Worm (Caenorhabditis elegans) whole organism, young adult: ENCODE results near the gene ZK250.2.
A peak's percentile ranks its signal among the peaks of the same experiment; 100 is the strongest.
"Not testable (repeated sequence)": the region's sequence is repeated elsewhere in the genome, so short reads cannot be mapped to it uniquely, and the experiment has no call there.

Source experiments
- D2030.7 ChIP-seq: fragments of 200-800 bp; sonication (Bioruptor generic); IDR thresholded peaks from 2 replicates; pipeline ENCODE4 v1.3.6; 2022; ENCODE audit warnings: missing genetic modification reagents, missing genetic modification characterization, missing compliant biosample characterization
- F49E8.2 ChIP-seq: sonication (generic microtip); optimal IDR thresholded peaks from 3 replicates; lab custom pipeline; 2017; ENCODE audit warnings: missing genetic modification characterization, mild to moderate bottlenecking, missing compliant biosample characterization, antibody characterized with exemption, moderate library complexity; ENCODE audit not compliant: insufficient read depth
- F55B11.4 ChIP-seq: sonication (generic microtip); optimal IDR thresholded peaks from 2 replicates; lab custom pipeline; 2016; ENCODE audit warnings: missing compliant biosample characterization, missing genetic modification characterization, borderline replicate concordance; ENCODE audit not compliant: insufficient read depth
- K11D2.4 ChIP-seq: fragments of 200-800 bp; sonication (Bioruptor generic); IDR thresholded peaks from 2 replicates; pipeline ENCODE4 v1.3.6; 2022; ENCODE audit warnings: missing genetic modification reagents, missing genetic modification characterization, missing compliant biosample characterization
- T07F8.4 ChIP-seq: sonication (generic microtip); optimal IDR thresholded peaks from 2 replicates; lab custom pipeline; 2016; ENCODE audit warnings: mild to moderate bottlenecking, missing genetic modification characterization, moderate library complexity, missing compliant biosample characterization
- T26A5.8 ChIP-seq: sonication (generic microtip); optimal IDR thresholded peaks from 2 replicates; lab custom pipeline; 2016; ENCODE audit warnings: missing genetic modification characterization, missing compliant biosample characterization
- Y53F4B.3 ChIP-seq: fragments of 200-800 bp; sonication (Bioruptor generic); IDR thresholded peaks from 2 replicates; pipeline ENCODE4 v1.3.6; 2022; ENCODE audit warnings: missing genetic modification reagents, missing genetic modification characterization, missing compliant biosample characterization
- Y79H2A.3 ChIP-seq: fragments of 200-800 bp; sonication (Bioruptor generic); conservative IDR thresholded peaks from 2 replicates; pipeline ENCODE4 v1.3.6; 2022; ENCODE audit warnings: missing genetic modification reagents, missing genetic modification characterization, missing compliant biosample characterization
- akir-1 ChIP-seq: fragments of 200-800 bp; sonication (Bioruptor generic); optimal IDR thresholded peaks from 2 replicates; lab custom pipeline; 2018; ENCODE audit warnings: mild to moderate bottlenecking, missing genetic modification characterization, moderate library complexity, missing compliant biosample characterization
- atf-7 ChIP-seq: sonication (generic microtip); optimal IDR thresholded peaks from 2 replicates; lab custom pipeline; 2017; ENCODE audit warnings: mild to moderate bottlenecking, missing genetic modification characterization, missing compliant biosample characterization
- athp-1 ChIP-seq: sonication (generic microtip); optimal IDR thresholded peaks from 2 replicates; lab custom pipeline; 2017; ENCODE audit warnings: mild to moderate bottlenecking, missing genetic modification characterization, missing compliant biosample characterization
- bed-1 ChIP-seq: fragments of 200-800 bp; sonication (Bioruptor generic); IDR thresholded peaks from 2 replicates; pipeline ENCODE4 v1.3.6; 2022; ENCODE audit warnings: missing genetic modification reagents, missing genetic modification characterization, missing compliant biosample characterization
- cebp-1 ChIP-seq, 2 experiments: fragments of 200-800 bp in 1 of 2; sonication (Bioruptor generic) in 1 of 2; sonication (generic microtip) in 1 of 2; IDR thresholded peaks in 1 of 2; optimal IDR thresholded peaks in 1 of 2; 2 replicates each; pipeline versions ENCODE4 v1.3.6 to Lab custom; 2017 to 2022; ENCODE audit warnings: missing compliant biosample characterization in 2 of 2, missing genetic modification characterization in 2 of 2, mild to moderate bottlenecking in 1 of 2, missing genetic modification reagents in 1 of 2, moderate library complexity in 1 of 2
- ceh-27 ChIP-seq: fragments of 200-800 bp; sonication (Bioruptor generic); optimal IDR thresholded peaks from 2 replicates; lab custom pipeline; 2018; ENCODE audit warnings: mild to moderate bottlenecking, missing genetic modification characterization, moderate library complexity, missing compliant biosample characterization
- ceh-40 ChIP-seq: fragments of 200-800 bp; sonication (Bioruptor generic); IDR thresholded peaks from 2 replicates; pipeline ENCODE4 v1.3.6; 2022; ENCODE audit warnings: missing genetic modification characterization, missing compliant biosample characterization
- ceh-58 ChIP-seq: fragments of 200-800 bp; sonication (Bioruptor generic); IDR thresholded peaks from 2 replicates; pipeline ENCODE4 v1.3.6; 2022; ENCODE audit warnings: missing genetic modification characterization, missing compliant biosample characterization
- egl-18 ChIP-seq: fragments of 200-800 bp; sonication (Bioruptor generic); IDR thresholded peaks from 2 replicates; pipeline ENCODE4 v1.3.6; 2022; ENCODE audit warnings: missing genetic modification reagents, missing genetic modification characterization, missing compliant biosample characterization
- egrh-3 ChIP-seq: fragments of 200-800 bp; sonication (Bioruptor generic); IDR thresholded peaks from 2 replicates; pipeline ENCODE4 v1.3.6; 2022; ENCODE audit warnings: missing genetic modification reagents, missing genetic modification characterization, missing compliant biosample characterization
- ekl-4 ChIP-seq: fragments of 200-800 bp; sonication (Bioruptor generic); IDR thresholded peaks from 2 replicates; pipeline ENCODE4 v1.3.6; 2022; ENCODE audit warnings: missing genetic modification reagents, missing genetic modification characterization, missing compliant biosample characterization
- hmg-1.2 ChIP-seq: fragments of 200-800 bp; sonication (Bioruptor generic); IDR thresholded peaks from 2 replicates; pipeline ENCODE4 v1.3.6; 2022; ENCODE audit warnings: missing genetic modification reagents, missing genetic modification characterization, missing compliant biosample characterization
- lin-54 ChIP-seq: fragments of 200-800 bp; sonication (Bioruptor generic); optimal IDR thresholded peaks from 2 replicates; lab custom pipeline; 2018; ENCODE audit warnings: mild to moderate bottlenecking, missing genetic modification characterization, missing compliant biosample characterization
- lsy-27 ChIP-seq: sonication (generic microtip); optimal IDR thresholded peaks from 2 replicates; lab custom pipeline; 2017; ENCODE audit warnings: missing genetic modification characterization, mild to moderate bottlenecking, missing compliant biosample characterization, antibody characterized with exemption, missing genotype, borderline replicate concordance; ENCODE audit not compliant: insufficient read depth
- madf-3 ChIP-seq: fragments of 200-800 bp; sonication (Bioruptor generic); IDR thresholded peaks from 2 replicates; pipeline ENCODE4 v1.3.6; 2022; ENCODE audit warnings: missing genetic modification reagents, missing genetic modification characterization, missing compliant biosample characterization
- madf-8 ChIP-seq: fragments of 200-800 bp; sonication (Bioruptor generic); conservative IDR thresholded peaks from 2 replicates; pipeline ENCODE4 v1.3.6; 2022; ENCODE audit warnings: missing genetic modification reagents, missing genetic modification characterization, missing compliant biosample characterization
- mxl-1 ChIP-seq: sonication (generic microtip); optimal IDR thresholded peaks from 2 replicates; lab custom pipeline; 2016; ENCODE audit warnings: missing genetic modification characterization, missing compliant biosample characterization
- nfyb-1 ChIP-seq: fragments of 200-800 bp; sonication (Bioruptor generic); IDR thresholded peaks from 2 replicates; pipeline ENCODE4 v1.3.6; 2022; ENCODE audit warnings: missing genetic modification reagents, missing genetic modification characterization, missing compliant biosample characterization
- nhr-179 ChIP-seq: sonication (generic microtip); optimal IDR thresholded peaks from 2 replicates; lab custom pipeline; 2016; ENCODE audit warnings: mild to moderate bottlenecking, missing genetic modification characterization, missing compliant biosample characterization
- nhr-80 ChIP-seq: sonication (generic microtip); optimal IDR thresholded peaks from 2 replicates; lab custom pipeline; 2016; ENCODE audit warnings: missing genetic modification characterization, missing compliant biosample characterization
- pha-4 ChIP-seq: fragments of 150-350 bp; sonication (generic microtip); optimal IDR thresholded peaks from 2 replicates; lab custom pipeline; 2014; ENCODE audit warnings: missing biosample characterization, missing genetic modification reagents, missing genetic modification characterization
- rcor-1 ChIP-seq: fragments of 200-800 bp; sonication (Bioruptor generic); IDR thresholded peaks from 2 replicates; pipeline ENCODE4 v1.3.6; 2022; ENCODE audit warnings: missing genetic modification reagents, missing genetic modification characterization, missing compliant biosample characterization
- snpc-3.4 ChIP-seq: sonication (generic microtip); optimal IDR thresholded peaks from 2 replicates; lab custom pipeline; 2017; ENCODE audit warnings: missing genetic modification characterization, mild to moderate bottlenecking, missing compliant biosample characterization, antibody characterized with exemption, moderate library complexity, missing genotype, missing genetic modification reagents
- zim-3 ChIP-seq: sonication (generic microtip); optimal IDR thresholded peaks from 2 replicates; lab custom pipeline; 2017; ENCODE audit warnings: mild to moderate bottlenecking, missing genetic modification characterization, moderate library complexity, missing compliant biosample characterization
- ztf-18 ChIP-seq: sonication (generic microtip); optimal IDR thresholded peaks from 2 replicates; lab custom pipeline; 2016; ENCODE audit warnings: missing genotype, mild to moderate bottlenecking, missing genetic modification characterization, missing compliant biosample characterization

The ZK250.2 gene

DNA sequence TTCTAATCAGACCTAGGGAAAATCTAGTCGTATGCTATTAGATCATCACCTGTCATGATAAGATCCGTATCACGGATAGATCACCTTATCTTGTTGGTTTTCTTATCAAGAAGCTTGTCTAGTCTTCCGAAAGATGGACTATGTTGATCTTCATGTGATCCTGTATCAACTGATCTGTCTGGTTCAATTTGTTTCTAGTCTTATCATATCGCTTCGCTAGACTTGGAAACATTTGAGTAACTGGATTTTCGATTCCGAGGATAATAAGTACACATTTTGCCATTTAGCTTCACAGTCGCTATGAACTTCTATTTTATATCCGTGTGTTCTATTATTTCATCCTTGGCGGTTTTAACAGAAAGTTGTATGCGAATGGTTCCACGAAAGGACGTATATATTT lies at the start of gene ZK250.2:
Gene ZK250.2, plus strand, starts transcription at position 301 of the 400 bp plus-strand sequence.
- TF ChIP-seq ztf-18 (tag; lab: Kevin White, UChicago); K11D2.4; ceh-40 (GFP tag; lab: Robert Waterston, UW): not testable (repeated sequence)

DNA sequence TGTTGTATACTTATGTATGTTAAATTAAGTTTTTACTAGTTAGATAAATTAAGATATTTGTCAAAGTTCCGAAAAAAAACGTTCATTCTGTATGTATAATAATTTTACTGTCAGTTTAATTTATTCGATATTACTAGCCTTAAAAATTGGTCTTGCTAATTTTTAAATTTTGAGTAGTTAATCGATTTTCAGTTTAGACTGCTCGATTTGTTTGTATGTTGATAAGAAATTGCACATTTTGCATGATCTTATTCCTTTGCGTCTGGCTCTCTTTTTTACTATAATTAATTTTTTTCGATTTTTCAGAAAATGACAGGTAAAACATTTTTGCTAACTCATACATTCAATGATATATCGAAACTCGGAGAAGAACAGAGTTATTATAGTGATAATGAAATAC lies 48.6 kb upstream of the ZK250.2 start, which contains the start of gene math-24:
Gene math-24, plus strand, starts transcription at position 301 of the 400 bp plus-strand sequence.
- no peak for TF ChIP-seq F49E8.2 (tag; lab: Kevin White, UChicago)
- TF ChIP-seq ceh-27 (GFP tag; lab: Kevin White, UChicago), result no peak
- TF ChIP-seq ekl-4 (GFP tag; lab: Robert Waterston, UW), result no peak

DNA sequence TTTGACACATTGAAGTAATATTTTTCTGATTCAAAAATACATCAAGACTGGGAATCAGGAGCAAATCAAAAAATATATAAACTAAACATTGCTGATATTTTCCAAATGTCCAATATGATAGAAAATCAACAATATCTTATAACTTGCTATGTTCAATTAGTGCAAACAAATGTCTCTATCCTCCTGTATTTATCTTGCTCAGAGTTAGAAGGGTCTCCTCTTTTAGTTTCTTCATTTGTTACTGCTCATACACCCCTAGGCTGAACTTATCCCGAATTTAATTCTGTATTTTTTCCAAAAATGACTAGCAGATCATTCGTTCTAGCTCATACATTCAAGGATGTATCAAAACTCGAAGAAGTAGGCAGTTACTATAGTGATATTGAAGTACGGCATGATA lies 46.5 kb upstream of the ZK250.2 start, which contains the start of gene math-23:
Gene math-23, plus strand, starts transcription at position 301 of the 400 bp plus-strand sequence.
- no peak for TF ChIP-seq F55B11.4 (tag; lab: Kevin White, UChicago)
- no peak for TF ChIP-seq ekl-4 (GFP tag; lab: Robert Waterston, UW)
- TF ChIP-seq Y79H2A.3 (GFP tag; lab: Robert Waterston, UW), result no peak
- no peak for TF ChIP-seq rcor-1 (GFP tag; lab: Robert Waterston, UW)
- TF ChIP-seq egrh-3 (GFP tag; lab: Robert Waterston, UW), result no peak
- no peak for TF ChIP-seq lsy-27
- TF ChIP-seq egl-18, result no peak
- no peak for TF ChIP-seq snpc-3.4 (tag; lab: Kevin White, UChicago)
- TF ChIP-seq bed-1 (GFP tag; lab: Robert Waterston, UW), result no peak
- no peak for TF ChIP-seq cebp-1 (GFP tag; IDR thresholded peaks at IDR 0.05; lab: Robert Waterston, UW)
- TF ChIP-seq cebp-1 (tag; optimal IDR thresholded peaks at IDR 0.05; lab: Kevin White, UChicago), result no peak
- TF ChIP-seq T07F8.4 (tag; lab: Kevin White, UChicago), result no peak
- no peak for TF ChIP-seq lin-54 (GFP tag; lab: Kevin White, UChicago)
- no peak for TF ChIP-seq T26A5.8 (tag; lab: Kevin White, UChicago)
- TF ChIP-seq mxl-1 (tag; lab: Kevin White, UChicago), result no peak
- no peak for TF ChIP-seq athp-1
- TF ChIP-seq ceh-58 (GFP tag; lab: Robert Waterston, UW), result no peak
- no peak for TF ChIP-seq hmg-1.2

ce11 chrII:1905104-1905503 lies 43.4 kb upstream of the ZK250.2 start, which contains the start of gene math-22:
math-22 (plus strand) TSS chrII:1905404.
- TF ChIP-seq atf-7 (no peak), madf-8 (no peak), ceh-58 (GFP tag; lab: Robert Waterston, UW) (no peak), rcor-1 (GFP tag; lab: Robert Waterston, UW) (no peak), nhr-80 (peak; percentile 3)

DNA sequence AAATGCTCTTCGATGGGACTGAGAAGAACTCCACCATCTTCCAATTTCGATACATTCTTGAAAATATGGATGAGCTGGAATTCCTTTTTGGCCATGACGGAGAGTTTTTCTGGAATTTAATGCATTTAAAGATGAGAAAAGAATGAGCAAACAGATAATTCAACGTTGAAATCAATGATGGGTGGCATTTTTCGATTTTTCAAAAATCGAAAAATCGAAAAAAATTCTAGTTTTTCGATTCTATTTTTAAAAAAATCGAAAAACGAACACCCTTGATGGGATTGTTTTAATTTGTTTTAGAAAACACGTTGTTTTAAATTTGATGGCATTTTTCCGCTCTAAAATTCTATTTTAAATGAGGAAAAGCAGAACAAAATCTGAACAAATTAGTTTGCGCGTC lies 35.8 kb upstream of the ZK250.2 start, which contains the start of gene math-31:
Gene math-31, minus strand, starts transcription at position 101 of the 400 bp plus-strand sequence.
- TF ChIP-seq pha-4 (tag; lab: Kevin White, UChicago), result no peak
- no peak for TF ChIP-seq nhr-179 (tag; lab: Kevin White, UChicago)
- no peak for TF ChIP-seq madf-3 (GFP tag; lab: Robert Waterston, UW)
- TF ChIP-seq nfyb-1, result no peak
- TF ChIP-seq zim-3 (tag; lab: Kevin White, UChicago), result no peak
- TF ChIP-seq ztf-18 (tag; lab: Kevin White, UChicago), result no peak
- TF ChIP-seq D2030.7, result no peak
- no peak for TF ChIP-seq ekl-4 (GFP tag; lab: Robert Waterston, UW)
- TF ChIP-seq akir-1 (GFP tag; lab: Kevin White, UChicago), result no peak
- TF ChIP-seq nhr-80, result no peak
- no peak for TF ChIP-seq Y53F4B.3 (GFP tag; lab: Robert Waterston, UW)
